Fruit fly (Drosophila melanogaster) whole organism, embryonic: ENCODE data around the gene Ocrl.

Experiments used
- Abd-B ChIP-seq: fragments of 200-800 bp; sonication (Bioruptor generic); optimal IDR thresholded peaks from 2 replicates; lab custom pipeline; 2018; ENCODE audit warnings: missing biosample characterization, mild to moderate bottlenecking, missing genetic modification characterization, moderate library complexity
- Atf-2 ChIP-seq: fragments of 200-800 bp; sonication (Bioruptor generic); optimal IDR thresholded peaks from 2 replicates; lab custom pipeline; 2016; ENCODE audit warnings: missing biosample characterization, missing genetic modification characterization
- Awh ChIP-seq: fragments of 200-800 bp; sonication (Bioruptor generic); IDR thresholded peaks from 2 replicates; pipeline ENCODE4, ENCODE4 v1.3.6; 2022; ENCODE audit warnings: missing biosample characterization, missing genetic modification characterization
- CG11456 ChIP-seq: fragments of 200-800 bp; sonication (Bioruptor generic); IDR thresholded peaks from 3 replicates; pipeline ENCODE4 v1.3.6; 2022; ENCODE audit warnings: missing biosample characterization, missing genetic modification characterization
- CG13775 ChIP-seq: fragments of 200-800 bp; sonication (Bioruptor generic); optimal IDR thresholded peaks from 3 replicates; lab custom pipeline; 2017; ENCODE audit warnings: missing biosample characterization, mild to moderate bottlenecking, missing genetic modification characterization
- CG14014 ChIP-seq: fragments of 200-800 bp; sonication (Bioruptor generic); IDR thresholded peaks from 2 replicates; pipeline ENCODE4 v1.3.6; 2022; ENCODE audit warnings: missing biosample characterization, missing genetic modification characterization
- CG1647 ChIP-seq: fragments of 200-800 bp; sonication (Bioruptor generic); optimal IDR thresholded peaks from 3 replicates; lab custom pipeline; 2016; ENCODE audit warnings: missing biosample characterization, missing genetic modification characterization
- CG16813 ChIP-seq: fragments of 200-800 bp; sonication (Bioruptor generic); IDR thresholded peaks from 3 replicates; pipeline ENCODE4 v1.3.6; 2022; ENCODE audit warnings: missing biosample characterization, missing genetic modification characterization; ENCODE audit not compliant: partially characterized antibody
- CG17328 ChIP-seq: fragments of 200-800 bp; sonication (Bioruptor generic); IDR thresholded peaks from 2 replicates; pipeline ENCODE4 v1.3.6; 2022; ENCODE audit warnings: missing biosample characterization, missing genetic modification characterization
- CG30403 ChIP-seq: fragments of 200-800 bp; sonication (Bioruptor generic); optimal IDR thresholded peaks from 3 replicates; lab custom pipeline; 2016; ENCODE audit warnings: missing biosample characterization, missing genetic modification characterization
- CG31441 ChIP-seq: fragments of 200-800 bp; sonication (Bioruptor generic); IDR thresholded peaks from 2 replicates; pipeline ENCODE4 v1.3.6; 2022; ENCODE audit warnings: missing biosample characterization, missing genetic modification characterization
- CG3407 ChIP-seq: fragments of 200-800 bp; sonication (Bioruptor generic); optimal IDR thresholded peaks from 2 replicates; lab custom pipeline; 2018; ENCODE audit warnings: missing biosample characterization, mild to moderate bottlenecking, missing genetic modification characterization
- CG34376 ChIP-seq: fragments of 200-800 bp; sonication (Bioruptor generic); optimal IDR thresholded peaks from 2 replicates; lab custom pipeline; 2018; ENCODE audit warnings: missing biosample characterization, mild to moderate bottlenecking, missing genetic modification characterization
- CG4707 ChIP-seq: fragments of 200-800 bp; sonication (Bioruptor generic); optimal IDR thresholded peaks from 2 replicates; lab custom pipeline; 2018; ENCODE audit warnings: missing biosample characterization, mild to moderate bottlenecking, missing genetic modification characterization, moderate library complexity
- CG6254 ChIP-seq: fragments of 200-800 bp; sonication (Bioruptor generic); optimal IDR thresholded peaks from 3 replicates; lab custom pipeline; 2017; ENCODE audit warnings: mild to moderate bottlenecking, missing biosample characterization, missing genetic modification reagents, missing genetic modification characterization
- CG6854 ChIP-seq: fragments of 200-800 bp; sonication (Bioruptor generic); optimal IDR thresholded peaks from 3 replicates; lab custom pipeline; 2017; ENCODE audit warnings: missing biosample characterization, mild to moderate bottlenecking, missing genetic modification characterization
- CG7963 ChIP-seq: fragments of 200-800 bp; sonication (Bioruptor generic); IDR thresholded peaks from 3 replicates; pipeline ENCODE4 v1.3.6; 2022; ENCODE audit warnings: missing biosample characterization, missing genetic modification characterization; ENCODE audit not compliant: partially characterized antibody
- CG7987 ChIP-seq: fragments of 200-800 bp; sonication (Bioruptor generic); optimal IDR thresholded peaks from 2 replicates; lab custom pipeline; 2018; ENCODE audit warnings: missing biosample characterization, mild to moderate bottlenecking, missing genetic modification characterization, moderate library complexity
- CG8924 ChIP-seq: fragments of 200-800 bp; optimal IDR thresholded peaks from 3 replicates; lab custom pipeline; 2019; ENCODE audit warnings: missing biosample characterization, mild to moderate bottlenecking, missing genetic modification characterization, moderate library complexity
- D19B ChIP-seq: fragments of 200-800 bp; sonication (Bioruptor generic); optimal IDR thresholded peaks from 2 replicates; lab custom pipeline; 2017; ENCODE audit warnings: missing biosample characterization, mild to moderate bottlenecking, missing genetic modification characterization
- Gsc ChIP-seq: fragments of 200-800 bp; sonication (Bioruptor generic); IDR thresholded peaks from 2 replicates; pipeline ENCODE4 v1.3.6; 2022; ENCODE audit warnings: missing biosample characterization, missing genetic modification characterization
- HHEX ChIP-seq: fragments of 200-800 bp; sonication (Bioruptor generic); optimal IDR thresholded peaks from 3 replicates; lab custom pipeline; 2017; ENCODE audit warnings: missing biosample characterization, mild to moderate bottlenecking, missing genetic modification characterization, missing genetic modification reagents
- Hey ChIP-seq: fragments of 200-800 bp; sonication (Bioruptor generic); optimal IDR thresholded peaks from 3 replicates; lab custom pipeline; 2018; ENCODE audit warnings: missing biosample characterization, mild to moderate bottlenecking, missing genetic modification characterization
- Hr78 ChIP-seq, 2 experiments: fragments of 200-800 bp in 1 of 2; fragments of >200 bp in 1 of 2; sonication (Bioruptor generic) in 1 of 2; optimal IDR thresholded peaks; 2 replicates each; lab custom pipeline; 2017 to 2019; ENCODE audit warnings: missing biosample characterization in 2 of 2, missing genetic modification characterization in 2 of 2, mild to moderate bottlenecking in 1 of 2, moderate library complexity in 1 of 2
- MBD-R2 ChIP-seq: fragments of 200-800 bp; sonication (Bioruptor generic); IDR thresholded peaks from 2 replicates; pipeline ENCODE4 v1.3.6; 2022; ENCODE audit warnings: missing biosample characterization, missing genetic modification characterization
- Myb ChIP-seq: fragments of 200-800 bp; sonication (Bioruptor generic); optimal IDR thresholded peaks from 2 replicates; lab custom pipeline; 2016; ENCODE audit warnings: missing biosample characterization, missing genetic modification characterization
- Rx ChIP-seq: fragments of 200-800 bp; sonication (Bioruptor generic); IDR thresholded peaks from 2 replicates; pipeline ENCODE4 v1.3.6; 2022; ENCODE audit warnings: missing biosample characterization, missing genetic modification characterization
- Scr ChIP-seq: fragments of 200-800 bp; sonication (Bioruptor generic); IDR thresholded peaks from 2 replicates; pipeline ENCODE4 v1.3.6; 2022; ENCODE audit warnings: missing biosample characterization, missing genetic modification characterization; ENCODE audit not compliant: partially characterized antibody
- ab ChIP-seq: fragments of 200-800 bp; sonication (Bioruptor generic); optimal IDR thresholded peaks from 2 replicates; lab custom pipeline; 2016; ENCODE audit warnings: missing biosample characterization, missing genetic modification characterization
- ase ChIP-seq: fragments of 200-800 bp; sonication (Bioruptor generic); IDR thresholded peaks from 3 replicates; pipeline ENCODE4 v1.3.6; 2022; ENCODE audit warnings: missing biosample characterization, missing genetic modification characterization
- ato ChIP-seq: fragments of 200-800 bp; sonication (Bioruptor generic); IDR thresholded peaks from 2 replicates; pipeline ENCODE4 v1.3.6; 2022; ENCODE audit warnings: missing biosample characterization, missing genetic modification characterization; ENCODE audit not compliant: partially characterized antibody
- br ChIP-seq: fragments of >200 bp; optimal IDR thresholded peaks from 2 replicates; lab custom pipeline; 2017
- caup ChIP-seq: fragments of 200-800 bp; sonication (Bioruptor generic); optimal IDR thresholded peaks from 3 replicates; lab custom pipeline; 2017; ENCODE audit warnings: missing biosample characterization, mild to moderate bottlenecking, missing genetic modification characterization, moderate library complexity; ENCODE audit not compliant: severe bottlenecking
- cwo ChIP-seq: fragments of 200-800 bp; sonication (Bioruptor generic); optimal IDR thresholded peaks from 3 replicates; lab custom pipeline; 2017; ENCODE audit warnings: missing biosample characterization, missing genetic modification characterization, mild to moderate bottlenecking, moderate library complexity, missing genetic modification reagents
- dimm ChIP-seq: fragments of 200-800 bp; sonication (Bioruptor generic); IDR thresholded peaks from 2 replicates; pipeline ENCODE4 v1.3.6; 2022; ENCODE audit warnings: missing biosample characterization, missing genetic modification characterization
- disco-r ChIP-seq: fragments of 200-800 bp; sonication (Bioruptor generic); optimal IDR thresholded peaks from 2 replicates; lab custom pipeline; 2016; ENCODE audit warnings: missing biosample characterization, missing genetic modification characterization
- esg ChIP-seq: fragments of 200-800 bp; sonication (Bioruptor generic); conservative IDR thresholded peaks from 2 replicates; pipeline ENCODE4 v1.3.6; 2022; ENCODE audit warnings: missing biosample characterization, missing genetic modification characterization
- ewg ChIP-seq: fragments of 200-800 bp; sonication (Bioruptor generic); optimal IDR thresholded peaks from 3 replicates; lab custom pipeline; 2017; ENCODE audit warnings: mild to moderate bottlenecking, missing biosample characterization, missing genetic modification reagents, missing genetic modification characterization
- gcm ChIP-seq: fragments of 200-800 bp; sonication (Bioruptor generic); optimal IDR thresholded peaks from 2 replicates; lab custom pipeline; 2019; ENCODE audit warnings: missing biosample characterization, mild to moderate bottlenecking, missing genetic modification characterization, moderate library complexity
- jumu ChIP-seq: fragments of 200-800 bp; sonication (Bioruptor generic); optimal IDR thresholded peaks from 3 replicates; lab custom pipeline; 2016; ENCODE audit warnings: missing biosample characterization, missing genetic modification characterization
- mld ChIP-seq: fragments of 200-800 bp; sonication (Bioruptor generic); IDR thresholded peaks from 3 replicates; pipeline ENCODE4 v1.3.6; 2022; ENCODE audit warnings: missing biosample characterization, missing genetic modification characterization; ENCODE audit not compliant: partially characterized antibody
- pnt ChIP-seq: fragments of 200-800 bp; sonication (Bioruptor generic); optimal IDR thresholded peaks from 3 replicates; lab custom pipeline; 2016; ENCODE audit warnings: missing biosample characterization, missing genetic modification characterization
- row ChIP-seq: fragments of 200-800 bp; sonication (Bioruptor generic); IDR thresholded peaks from 3 replicates; pipeline ENCODE4 v1.3.6; 2022; ENCODE audit warnings: missing biosample characterization, missing genetic modification characterization
- sens ChIP-seq: fragments of 200-800 bp; sonication (Bioruptor generic); peaks from one replicate; lab custom pipeline; 2016; ENCODE audit warnings: missing biosample characterization, missing genetic modification characterization
- shn ChIP-seq: fragments of 200-800 bp; sonication (Bioruptor generic); optimal IDR thresholded peaks from 3 replicates; lab custom pipeline; 2016; ENCODE audit warnings: missing biosample characterization, missing genetic modification characterization
- stwl ChIP-seq: fragments of 200-800 bp; sonication (Bioruptor generic); optimal IDR thresholded peaks from 3 replicates; lab custom pipeline; 2018; ENCODE audit warnings: missing biosample characterization, mild to moderate bottlenecking, missing genetic modification characterization, moderate library complexity
- unc-4 ChIP-seq: fragments of 200-800 bp; sonication (Bioruptor generic); IDR thresholded peaks from 2 replicates; pipeline ENCODE4 v1.3.6; 2022; ENCODE audit warnings: missing biosample characterization, missing genetic modification characterization; ENCODE audit not compliant: partially characterized antibody
- vnd ChIP-seq: fragments of 200-800 bp; sonication (Bioruptor generic); IDR thresholded peaks from 3 replicates; pipeline ENCODE4 v1.3.6; 2022; ENCODE audit warnings: missing biosample characterization, missing genetic modification characterization; ENCODE audit not compliant: partially characterized antibody
- wek ChIP-seq: fragments of 200-800 bp; sonication (Bioruptor generic); optimal IDR thresholded peaks from 3 replicates; lab custom pipeline; 2018; ENCODE audit warnings: missing biosample characterization, mild to moderate bottlenecking, missing genetic modification characterization, moderate library complexity

Ocrl gene

dm6 chrX:1947178-1947872, 24.5 kb downstream of the Ocrl start (continued):
- peak; percentile 91 for TF ChIP-seq Abd-B
- TF ChIP-seq CG13775 (GFP tag; lab: Kevin White, UChicago), result peak; percentile 93
- TF ChIP-seq CG30403 (GFP tag; lab: Kevin White, UChicago), result peak; percentile 96
- TF ChIP-seq CG8924, result peak; percentile 98
- TF ChIP-seq disco-r (GFP tag; lab: Kevin White, UChicago), result peak; percentile 88
- peak; percentile 97 for TF ChIP-seq CG6254 (GFP tag; lab: Kevin White, UChicago)
- TF ChIP-seq cwo (GFP tag; lab: Kevin White, UChicago), result peak; percentile 86
- TF ChIP-seq CG14014, result peak; percentile 90
- no peak for TF ChIP-seq Scr (GFP tag; lab: Robert Waterston, UW)
- peak; percentile 96 for TF ChIP-seq CG4707 (GFP tag; lab: Kevin White, UChicago)
- no peak for TF ChIP-seq br
- no peak for TF ChIP-seq vnd
- TF ChIP-seq wek (GFP tag; lab: Kevin White, UChicago), result peak; percentile 91
- peak; percentile 82 for TF ChIP-seq stwl
- peak; percentile 91 for TF ChIP-seq shn (GFP tag; lab: Kevin White, UChicago)
- TF ChIP-seq CG1647 (GFP tag; lab: Kevin White, UChicago), result peak; percentile 88
- TF ChIP-seq Hey, result peak; percentile 71
- TF ChIP-seq sens (GFP tag; lab: Kevin White, UChicago), result peak; percentile 100
- peak; percentile 96 for TF ChIP-seq ewg
- TF ChIP-seq CG6854 (GFP tag; lab: Kevin White, UChicago), result peak; percentile 85
- TF ChIP-seq CG17328, result peak; percentile 98
- no peak for TF ChIP-seq ato (GFP tag; lab: Robert Waterston, UW)
- peak; percentile 96 for TF ChIP-seq jumu (GFP tag; lab: Kevin White, UChicago)
- TF ChIP-seq Myb (GFP tag; lab: Kevin White, UChicago), result peak; percentile 73
- TF ChIP-seq CG16813 (GFP tag; lab: Robert Waterston, UW), result no peak
- TF ChIP-seq CG7987, result peak; percentile 87
- TF ChIP-seq ase (GFP tag; lab: Robert Waterston, UW), result peak; percentile 95
- TF ChIP-seq Rx, result peak; percentile 95
- TF ChIP-seq CG7963, result no peak
- peak; percentile 85 for TF ChIP-seq Gsc
- peak in 1 of 2 experiments; percentile 92 for TF ChIP-seq Hr78 (GFP tag; optimal IDR thresholded peaks at IDR 0.05; lab: Kevin White, UChicago)
- peak; percentile 95 for TF ChIP-seq pnt (GFP tag; lab: Kevin White, UChicago)
- TF ChIP-seq CG3407 (GFP tag; lab: Kevin White, UChicago), result peak; percentile 97
- peak; percentile 64; the same call in 1 of the 2 replicates for TF ChIP-seq MBD-R2 (GFP tag; lab: Robert Waterston, UW)
- TF ChIP-seq ab (GFP tag; lab: Kevin White, UChicago), result peak; percentile 91
- peak; percentile 97 for TF ChIP-seq gcm (GFP tag; lab: Kevin White, UChicago)
- TF ChIP-seq D19B (GFP tag; lab: Kevin White, UChicago), result peak; percentile 67
- peak; percentile 98 for TF ChIP-seq CG31441 (GFP tag; lab: Robert Waterston, UW)
- TF ChIP-seq dimm, result peak; percentile 92
- peak; percentile 90 for TF ChIP-seq CG11456 (GFP tag; lab: Robert Waterston, UW)
- TF ChIP-seq HHEX (GFP tag; lab: Kevin White, UChicago), result peak; percentile 96
- TF ChIP-seq mld (GFP tag; lab: Robert Waterston, UW), result no peak
- TF ChIP-seq Awh (GFP tag; lab: Robert Waterston, UW), result peak; percentile 98
- no peak for TF ChIP-seq unc-4
- TF ChIP-seq CG34376, result peak; percentile 35
- TF ChIP-seq row (GFP tag; lab: Robert Waterston, UW), result peak; percentile 96
- peak; percentile 89 for TF ChIP-seq caup (GFP tag; lab: Kevin White, UChicago)
- TF ChIP-seq Atf-2 (GFP tag; lab: Kevin White, UChicago), result peak; percentile 95
- peak; percentile 91 for TF ChIP-seq esg (GFP tag; lab: Robert Waterston, UW)
